Fruit fly (Drosophila melanogaster): ENCODE measurements around the gene CG9386.

The CG9386 gene

DNA sequence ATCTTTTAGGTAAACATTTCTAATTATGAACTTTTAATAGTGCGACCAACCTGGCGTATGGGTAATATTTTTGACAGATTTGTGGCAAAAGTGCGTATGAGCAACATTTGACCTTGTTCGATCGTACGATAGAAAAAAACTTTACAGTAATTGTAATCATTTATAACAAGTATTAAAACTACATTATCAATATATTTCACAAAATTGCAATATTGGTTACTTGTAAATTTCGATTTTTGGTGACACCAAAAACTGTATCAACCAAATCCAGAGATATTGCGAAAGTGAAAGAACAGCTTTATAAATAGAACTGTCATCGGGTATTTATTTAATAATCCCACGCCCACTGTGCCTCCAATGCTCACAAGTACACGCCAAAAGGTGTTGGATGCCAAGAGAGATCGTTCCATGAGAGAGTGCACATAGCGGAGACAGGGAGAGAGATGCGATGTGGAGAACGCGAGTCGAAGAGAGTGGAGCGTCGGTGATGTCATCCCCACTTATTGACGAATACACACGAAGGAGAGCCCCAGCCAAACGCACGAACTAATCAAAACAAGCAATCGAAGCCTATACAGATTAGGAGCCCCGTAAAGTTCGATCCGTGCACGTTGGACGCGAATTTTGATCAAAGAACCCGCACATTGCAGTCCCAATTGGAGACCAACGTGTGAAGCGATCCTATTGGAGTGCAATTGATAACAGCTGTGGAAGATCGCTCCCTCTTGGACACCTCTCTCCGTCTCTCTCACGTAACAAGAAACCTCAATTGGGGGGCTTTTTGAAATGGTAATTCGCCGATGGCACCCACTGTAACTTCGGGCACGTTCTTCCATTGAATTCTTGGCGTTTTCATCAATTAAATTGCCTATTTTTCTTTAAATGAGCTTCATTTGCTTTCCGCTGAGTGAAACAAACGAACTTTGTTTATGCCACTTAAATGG lies 21.8 kb downstream of the CG9386 start (continued):
- TF ChIP-seq Fer3 (tag; optimal IDR thresholded peaks at IDR 0.05) (peak; percentile 89), CG13424 (tag; optimal IDR thresholded peaks at IDR 0.05) (peak; percentile 97), nom (GFP tag; optimal IDR thresholded peaks at IDR 0.05) (peak; percentile 87), CG15011 (GFP tag; optimal IDR thresholded peaks at IDR 0.05) (peak; percentile 98), rib (GFP tag; IDR thresholded peaks at IDR 0.05) (no peak; the same call in 1 of the 2 replicates), CG1529 (GFP tag; optimal IDR thresholded peaks at IDR 0.05) (peak; percentile 96), CG9817 (tag; optimal IDR thresholded peaks at IDR 0.05) (peak; percentile 91), ara (GFP tag; IDR thresholded peaks at IDR 0.05) (peak; percentile 77), bbx (GFP tag; IDR thresholded peaks at IDR 0.05; ENCODE audit: partially characterized antibody) (no peak; the same call in 1 of the 2 replicates), CG8089 (GFP tag; optimal IDR thresholded peaks at IDR 0.05) (peak; percentile 82), fu2 (GFP tag; optimal IDR thresholded peaks at IDR 0.05) (peak; percentile 89), Hr78 (GFP tag; optimal IDR thresholded peaks at IDR 0.05) (peak in 1 of 2 experiments; percentile 94), CG9215 (GFP tag; IDR thresholded peaks at IDR 0.05) (peak; percentile 92), CG9727 (GFP tag; optimal IDR thresholded peaks at IDR 0.05) (peak; percentile 98), psq (GFP tag; optimal IDR thresholded peaks at IDR 0.05) (peak; percentile 65), Optix (GFP tag; IDR thresholded peaks at IDR 0.05) (peak; percentile 84), run (tag; optimal IDR thresholded peaks at IDR 0.05) (peak; percentile 93), dimm (GFP tag; IDR thresholded peaks at IDR 0.05) (peak; percentile 40), unc-4 (GFP tag; IDR thresholded peaks at IDR 0.05; ENCODE audit: partially characterized antibody) (0 out of 2 replicates have a peak, but pooled peaks have one; percentile 25), Chrac-16 (GFP tag; optimal IDR thresholded peaks at IDR 0.05) (peak; percentile 93), scrt (GFP tag; optimal IDR thresholded peaks at IDR 0.05) (peak; percentile 92), org-1 (GFP tag; optimal IDR thresholded peaks at IDR 0.05) (peak; percentile 99), Neu2 (GFP tag; optimal IDR thresholded peaks at IDR 0.05; ENCODE audit: borderline replicate concordance) (peak; percentile 82), CG4404 (GFP tag; IDR thresholded peaks at IDR 0.05) (peak; percentile 86), CG30403 (GFP tag; optimal IDR thresholded peaks at IDR 0.05) (peak; percentile 99), CG4328 (GFP tag; optimal IDR thresholded peaks at IDR 0.05) (peak; percentile 98), D (optimal IDR thresholded peaks at IDR 0.05) (no peak), D (GFP tag; optimal IDR thresholded peaks at IDR 0.05) (peak; percentile 98), CG6654 (GFP tag; optimal IDR thresholded peaks at IDR 0.05) (peak; percentile 90), CG33213 (GFP tag; optimal IDR thresholded peaks at IDR 0.05) (peak; percentile 67), CG1832 (GFP tag; optimal IDR thresholded peaks at IDR 0.05) (no peak), stc (GFP tag; IDR thresholded peaks at IDR 0.05) (peak; percentile 74), NFAT (GFP tag; IDR thresholded peaks at IDR 0.05) (peak; percentile 56), CG9932 (GFP tag; IDR thresholded peaks at IDR 0.05) (peak; percentile 89), CG13296 (GFP tag; optimal IDR thresholded peaks at IDR 0.05) (peak; percentile 98), CG13894 (tag; optimal IDR thresholded peaks at IDR 0.05) (peak; percentile 87), Asciz (GFP tag; optimal IDR thresholded peaks at IDR 0.05) (peak; percentile 95), Myb (GFP tag; optimal IDR thresholded peaks at IDR 0.05) (peak; percentile 81), CG12659 (GFP tag; optimal IDR thresholded peaks at IDR 0.05) (peak; percentile 99), zen2 (GFP tag; IDR thresholded peaks at IDR 0.05; ENCODE audit: partially characterized antibody) (no peak; the same call in 2 of the 3 replicates), ato (GFP tag; IDR thresholded peaks at IDR 0.05; ENCODE audit: partially characterized antibody) (no peak), CG12219 (GFP tag; optimal IDR thresholded peaks at IDR 0.05) (peak; percentile 95), repo (GFP tag; optimal IDR thresholded peaks at IDR 0.05) (peak; percentile 82), CG4282 (GFP tag; optimal IDR thresholded peaks at IDR 0.05) (peak; percentile 78), schlank (tag; optimal IDR thresholded peaks at IDR 0.05) (peak; percentile 87), Aef1 (GFP tag; IDR thresholded peaks at IDR 0.05) (peak; percentile 84), Hsf (GFP tag; optimal IDR thresholded peaks at IDR 0.05) (peak; percentile 96), disco-r (GFP tag; optimal IDR thresholded peaks at IDR 0.05) (peak; percentile 86)

Measured in whole organism, embryonic.